Worm (Caenorhabditis elegans) whole organism, L4 larva: ENCODE measurements around the gene fbxb-15.
"Not testable (repeated sequence)": the region's sequence is repeated elsewhere in the genome, so short reads cannot be mapped to it uniquely, and the experiment has no call there.

Experiments used
- F44E2.7 ChIP-seq: fragments of 200-800 bp; sonication (Bioruptor generic); IDR thresholded peaks from 2 replicates; pipeline ENCODE4 v2.1.2; 2022; ENCODE audit warnings: missing genetic modification characterization, missing compliant biosample characterization
- aha-1 ChIP-seq: fragments of 150-350 bp; peaks from one replicate; lab custom pipeline; 2014; ENCODE audit warnings: missing biosample characterization, missing genetic modification characterization
- arid-1 ChIP-seq: fragments of 200-800 bp; sonication (Bioruptor generic); conservative IDR thresholded peaks from 2 replicates; pipeline ENCODE4 v1.3.6; 2022; ENCODE audit warnings: missing genetic modification reagents, missing genetic modification characterization, missing compliant biosample characterization
- ces-1 ChIP-seq: fragments of 150-350 bp; sonication (generic microtip); optimal IDR thresholded peaks from 4 replicates; lab custom pipeline; 2014; ENCODE audit warnings: missing biosample characterization, missing genetic modification reagents, missing genetic modification characterization
- daf-16 ChIP-seq, 3 experiments: sonication (generic microtip); optimal IDR thresholded peaks; 2 replicates each; lab custom pipeline; 2016 to 2017; ENCODE audit warnings: missing genetic modification characterization in 3 of 3, missing genetic modification reagents in 3 of 3, mild to moderate bottlenecking in 2 of 3, missing compliant biosample characterization in 2 of 3, missing biosample characterization in 1 of 3, moderate library complexity in 1 of 3
- dmd-6 ChIP-seq: fragments of 200-800 bp; sonication (Bioruptor generic); IDR thresholded peaks from 2 replicates; pipeline ENCODE4 v1.3.6; 2022; ENCODE audit warnings: missing genetic modification reagents, missing genetic modification characterization, missing compliant biosample characterization
- dmd-8 ChIP-seq: fragments of 200-800 bp; sonication (Bioruptor generic); IDR thresholded peaks from 2 replicates; pipeline ENCODE4 v1.3.6; 2022; ENCODE audit warnings: missing genetic modification characterization, missing compliant biosample characterization
- dmd-9 ChIP-seq: fragments of 200-800 bp; sonication (Bioruptor generic); IDR thresholded peaks from 2 replicates; pipeline ENCODE4 v1.3.6; 2022; ENCODE audit warnings: missing genetic modification reagents, missing genetic modification characterization, missing compliant biosample characterization
- dpl-1 ChIP-seq: fragments of 150-350 bp; optimal IDR thresholded peaks from 2 replicates; lab custom pipeline; 2014; ENCODE audit warnings: missing biosample characterization, missing genetic modification reagents, missing genetic modification characterization
- dve-1 ChIP-seq: sonication (generic microtip); optimal IDR thresholded peaks from 2 replicates; lab custom pipeline; 2017; ENCODE audit warnings: antibody characterized with exemption, mild to moderate bottlenecking, missing genetic modification characterization, missing compliant biosample characterization; ENCODE audit not compliant: insufficient read depth
- hlh-30 ChIP-seq: sonication (generic microtip); optimal IDR thresholded peaks from 2 replicates; lab custom pipeline; 2017; ENCODE audit warnings: antibody characterized with exemption, mild to moderate bottlenecking, missing genetic modification characterization, missing compliant biosample characterization; ENCODE audit not compliant: insufficient read depth
- jun-1 ChIP-seq: fragments of 150-350 bp; optimal IDR thresholded peaks from 2 replicates; lab custom pipeline; 2014; ENCODE audit warnings: missing biosample characterization, missing genetic modification reagents, missing genetic modification characterization
- madf-5 ChIP-seq, 2 experiments: fragments of 200-800 bp; sonication (Bioruptor generic); IDR thresholded peaks; 2 replicates each; pipeline ENCODE4 v1.3.6; 2022; ENCODE audit warnings: missing compliant biosample characterization in 2 of 2, missing genetic modification characterization in 2 of 2
- mdl-1 ChIP-seq, 2 experiments: fragments of 150-350 bp in 1 of 2; sonication (generic microtip) in 1 of 2; optimal IDR thresholded peaks; 2 replicates each; lab custom pipeline; 2014 to 2017; ENCODE audit warnings: missing biosample characterization in 2 of 2, missing genetic modification characterization in 2 of 2
- mep-1 ChIP-seq: fragments of 150-350 bp; sonication (generic microtip); optimal IDR thresholded peaks from 3 replicates; lab custom pipeline; 2014; ENCODE audit warnings: missing biosample characterization, missing genetic modification characterization
- nhr-102 ChIP-seq: sonication (generic microtip); optimal IDR thresholded peaks from 2 replicates; lab custom pipeline; 2016; ENCODE audit warnings: mild to moderate bottlenecking, missing genetic modification characterization, moderate library complexity, missing compliant biosample characterization
- nhr-11 ChIP-seq: fragments of 150-350 bp; optimal IDR thresholded peaks from 2 replicates; lab custom pipeline; 2014; ENCODE audit warnings: missing biosample characterization, missing genetic modification characterization
- nhr-237 ChIP-seq: sonication (generic microtip); optimal IDR thresholded peaks from 2 replicates; lab custom pipeline; 2017; ENCODE audit warnings: missing biosample characterization, missing genetic modification characterization
- nhr-25 ChIP-seq: sonication (generic microtip); optimal IDR thresholded peaks from 2 replicates; lab custom pipeline; 2017; ENCODE audit warnings: missing genetic modification characterization, mild to moderate bottlenecking, missing compliant biosample characterization, antibody characterized with exemption, moderate library complexity, borderline replicate concordance; ENCODE audit not compliant: insufficient read depth
- nhr-28 ChIP-seq: fragments of 150-350 bp; optimal IDR thresholded peaks from 2 replicates; lab custom pipeline; 2014; ENCODE audit warnings: missing biosample characterization, missing genetic modification characterization
- nhr-42 ChIP-seq: fragments of 200-800 bp; sonication (Bioruptor generic); IDR thresholded peaks from 2 replicates; pipeline ENCODE4 v1.3.6; 2022; ENCODE audit warnings: missing genetic modification characterization, missing compliant biosample characterization
- php-3 ChIP-seq: fragments of 200-800 bp; sonication (Bioruptor generic); IDR thresholded peaks from 2 replicates; pipeline ENCODE4 v1.3.6; 2022; ENCODE audit warnings: missing genetic modification reagents, missing genetic modification characterization, missing compliant biosample characterization
- rbr-2 ChIP-seq: sonication (generic microtip); optimal IDR thresholded peaks from 2 replicates; lab custom pipeline; 2016; ENCODE audit warnings: missing genotype, missing genetic modification characterization, missing compliant biosample characterization
- saeg-2 ChIP-seq: fragments of 200-800 bp; sonication (Bioruptor generic); IDR thresholded peaks from 2 replicates; pipeline ENCODE4 v1.3.6; 2022; ENCODE audit warnings: missing genetic modification reagents, missing genetic modification characterization, missing compliant biosample characterization
- snpc-1.2 ChIP-seq: fragments of 200-800 bp; sonication (Bioruptor generic); IDR thresholded peaks from 2 replicates; pipeline ENCODE4 v1.3.6; 2022; ENCODE audit warnings: missing genetic modification reagents, missing genetic modification characterization, missing compliant biosample characterization
- spr-3 ChIP-seq: fragments of 200-800 bp; sonication (Bioruptor generic); optimal IDR thresholded peaks from 2 replicates; lab custom pipeline; 2018; ENCODE audit warnings: mild to moderate bottlenecking, missing genetic modification characterization, missing compliant biosample characterization
- tra-1 ChIP-seq: fragments of 200-800 bp; sonication (Bioruptor generic); IDR thresholded peaks from 2 replicates; pipeline ENCODE4 v1.3.6; 2022; ENCODE audit warnings: missing genetic modification reagents, missing genetic modification characterization, missing compliant biosample characterization
- unc-62 ChIP-seq, 3 experiments: fragments of 150-350 bp in 1 of 3; sonication (generic microtip); optimal IDR thresholded peaks in 2 of 3; peaks in 1 of 3; 1 replicate in 1 of 3; 2 replicates in 2 of 3; lab custom pipeline; 2014 to 2017; ENCODE audit warnings: missing biosample characterization in 3 of 3, missing genetic modification characterization in 3 of 3, missing genetic modification reagents in 3 of 3, missing genotype in 1 of 3
- zag-1 ChIP-seq: fragments of 150-350 bp; optimal IDR thresholded peaks from 2 replicates; lab custom pipeline; 2014; ENCODE audit warnings: missing biosample characterization, missing genetic modification characterization
- ztf-7 ChIP-seq: fragments of 150-350 bp; optimal IDR thresholded peaks from 2 replicates; lab custom pipeline; 2014; ENCODE audit warnings: missing biosample characterization, missing genetic modification characterization

fbxb-15 gene

DNA sequence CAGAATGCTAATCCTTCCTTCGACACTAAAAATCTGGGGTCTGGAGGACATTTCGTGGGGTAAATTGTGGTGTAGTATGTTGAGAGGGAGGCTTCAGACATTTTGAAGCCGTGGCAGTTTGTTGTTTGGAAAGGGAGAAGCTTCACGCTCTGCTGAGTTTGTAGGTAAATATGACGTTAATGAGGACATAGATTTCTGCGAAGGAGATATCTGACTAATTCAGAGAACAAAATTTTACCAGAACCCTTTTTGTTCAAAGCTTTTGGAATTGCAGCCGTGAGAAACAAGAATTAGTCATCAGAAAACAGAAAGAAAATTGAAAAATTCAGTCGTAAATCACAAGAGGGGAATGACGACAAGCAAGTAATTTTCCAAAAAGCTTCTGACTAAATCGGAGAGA, 12.8 kb downstream of the fbxb-15 start, which contains the start of gene srh-72:
TSS of gene srh-72 (minus strand) at position 101 of the 400 bp plus-strand sequence.
- TF ChIP-seq zag-1 (tag; lab: Kevin White, UChicago) (no peak), php-3 (no peak), ces-1 (no peak), dpl-1 (GFP tag; lab: Kevin White, UChicago) (no peak), spr-3 (no peak), tra-1 (GFP tag; lab: Robert Waterston, UW) (no peak), dve-1 (tag; lab: Kevin White, UChicago) (no peak), arid-1 (GFP tag; lab: Robert Waterston, UW) (no peak), dmd-8 (GFP tag; lab: Robert Waterston, UW) (no peak)

DNA sequence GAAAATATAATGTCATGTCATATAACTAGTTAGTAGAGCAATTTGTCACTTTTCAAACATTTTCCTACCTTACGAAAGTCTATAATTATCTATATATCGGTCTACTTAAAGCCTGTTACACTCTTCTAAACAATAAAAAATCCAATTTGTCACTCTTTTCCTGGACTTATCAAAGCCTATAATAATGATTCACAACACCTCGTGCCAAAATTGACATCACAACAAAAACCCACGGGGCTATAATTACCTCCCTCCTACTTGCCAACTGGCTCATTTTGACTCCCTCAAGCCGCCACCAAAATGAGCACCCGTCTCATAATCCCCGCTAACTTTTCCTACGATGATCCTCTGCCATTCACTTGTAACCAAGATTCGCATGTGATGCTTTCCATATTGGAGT, 16.9 kb downstream of the fbxb-15 start, which contains the start of gene srg-20:
TSS of gene srg-20 (plus strand) at position 301 of the 400 bp plus-strand sequence.
- TF ChIP-seq nhr-102 (tag; lab: Kevin White, UChicago); madf-5 (GFP tag; IDR thresholded peaks at IDR 0.05; lab: Robert Waterston, UW); ztf-7: not testable (repeated sequence)
- TF ChIP-seq, all 104 proteins: peak for 0; not testable (repeated sequence) for 104

DNA sequence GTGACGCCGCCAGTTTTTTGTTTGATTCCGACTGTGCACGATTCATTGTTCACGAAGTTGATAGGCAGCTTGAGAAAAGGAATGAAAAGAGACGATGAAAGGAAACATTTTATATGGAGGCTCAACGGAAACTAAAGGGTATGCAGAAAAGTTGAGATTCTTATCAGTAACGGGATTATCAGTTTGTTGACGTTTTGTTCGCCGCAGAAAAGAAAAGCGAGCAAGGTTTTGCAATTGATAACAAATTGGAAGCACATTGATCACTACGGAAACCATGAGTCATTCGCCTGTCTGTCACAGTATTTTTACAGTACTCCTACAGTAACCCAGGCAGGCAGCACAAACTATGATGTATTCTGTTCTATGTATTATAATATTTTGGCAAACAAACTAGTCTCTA, 17.3 kb downstream of the fbxb-15 start:
- TF ChIP-seq mdl-1 (tag; optimal IDR thresholded peaks at IDR 0.05; lab: Kevin White, UChicago), result no peak
- TF ChIP-seq nhr-28 (tag; lab: Kevin White, UChicago), result peak; percentile 4
- TF ChIP-seq unc-62 (GFP tag; optimal IDR thresholded peaks at IDR 0.05 in 1 of 2; lab: Kevin White, UChicago), result no peak
- no peak for TF ChIP-seq unc-62 (tag; optimal IDR thresholded peaks at IDR 0.05; lab: Kevin White, UChicago)
- no peak for TF ChIP-seq nhr-42 (GFP tag; lab: Robert Waterston, UW)
- TF ChIP-seq F44E2.7 (GFP tag; lab: Robert Waterston, UW), result no peak
- peak; percentile 52; the same call in 1 of the 2 replicates for TF ChIP-seq dmd-6
- peak; percentile 46 for TF ChIP-seq aha-1 (tag; lab: Kevin White, UChicago)
- no peak for TF ChIP-seq dmd-9 (GFP tag; lab: Robert Waterston, UW)
- no peak for TF ChIP-seq jun-1 (tag; lab: Kevin White, UChicago)
- no peak for TF ChIP-seq nhr-237 (tag; lab: Kevin White, UChicago)
- no peak for TF ChIP-seq nhr-25 (tag; lab: Kevin White, UChicago)
- no peak for TF ChIP-seq hlh-30 (tag; lab: Kevin White, UChicago)
- TF ChIP-seq rbr-2 (tag; lab: Kevin White, UChicago), result no peak
- TF ChIP-seq daf-16 (GFP tag; optimal IDR thresholded peaks at IDR 0.05; lab: Kevin White, UChicago), result no peak
- TF ChIP-seq daf-16 (tag; optimal IDR thresholded peaks at IDR 0.05; lab: Kevin White, UChicago), result no peak
- TF ChIP-seq snpc-1.2 (GFP tag; lab: Robert Waterston, UW), result no peak

DNA sequence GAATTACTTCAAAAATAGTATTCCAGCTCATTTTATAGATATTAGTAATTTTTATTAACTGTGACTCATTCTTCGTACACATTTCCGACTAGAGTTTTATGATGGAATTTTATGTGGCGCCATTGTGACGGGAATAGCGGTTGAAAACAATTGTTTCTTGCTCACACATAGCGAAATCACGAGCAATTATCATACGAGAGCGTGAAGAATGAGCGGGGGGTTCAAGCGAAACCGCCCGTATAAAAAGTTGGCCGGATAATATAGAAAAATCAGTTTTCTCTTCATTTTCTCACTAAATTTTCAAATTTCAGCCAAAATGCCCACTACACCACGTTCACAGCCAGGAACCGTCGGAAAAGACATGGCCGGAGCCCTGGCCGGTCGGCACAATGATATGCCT, 19.8 kb downstream of the fbxb-15 start, which contains the start of gene C08E3.1:
TSS of gene C08E3.1 (plus strand) at position 301 of the 400 bp plus-strand sequence.
- TF ChIP-seq nhr-11 (tag; lab: Kevin White, UChicago); mep-1; ces-1: not testable (repeated sequence)

DNA sequence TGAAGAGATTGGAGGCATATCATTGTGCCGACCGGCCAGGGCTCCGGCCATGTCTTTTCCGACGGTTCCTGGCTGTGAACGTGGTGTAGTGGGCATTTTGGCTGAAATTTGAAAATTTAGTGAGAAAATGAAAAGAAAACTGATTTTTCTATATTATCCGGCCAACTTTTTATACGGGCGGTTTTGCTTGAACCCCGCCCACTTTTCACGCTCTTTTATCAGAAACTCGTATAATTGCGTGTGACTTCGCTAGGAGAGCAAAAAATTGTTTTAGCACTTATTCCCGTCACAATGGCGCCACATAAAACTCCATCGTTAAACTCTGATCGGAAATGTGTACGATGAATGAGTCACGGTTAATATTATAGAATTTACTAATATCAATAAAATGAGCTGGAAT, 21.1 kb downstream of the fbxb-15 start, which contains the start of gene C08E3.13:
TSS of gene C08E3.13 (minus strand) at position 101 of the 400 bp plus-strand sequence.
- TF ChIP-seq saeg-2 (GFP tag; lab: Robert Waterston, UW); spr-3; unc-62 (GFP tag; optimal IDR thresholded peaks at IDR 0.05 in 1 of 2; lab: Kevin White, UChicago); unc-62 (tag; optimal IDR thresholded peaks at IDR 0.05; lab: Kevin White, UChicago): not testable (repeated sequence)
- TF ChIP-seq, all 104 proteins: peak for 0; not testable (repeated sequence) for 104
